Worm (Caenorhabditis elegans): ENCODE results near the gene idpp-6.

Gene idpp-6

ce11 chrX:6742891-6743290 is 40.1 kb upstream of the idpp-6 start (continued):
- TF ChIP-seq dpl-1 (GFP tag; optimal IDR thresholded peaks at IDR 0.05), result peak; percentile 33 to 48 (median 35)
- TF ChIP-seq dsc-1 (tag; optimal IDR thresholded peaks at IDR 0.05), result peak; percentile 13
- no peak for TF ChIP-seq hpl-2 (GFP tag; optimal IDR thresholded peaks at IDR 0.05)
- TF ChIP-seq lin-39 (tag; optimal IDR thresholded peaks at IDR 0.05), result peak; percentile 88
- TF ChIP-seq pax-3 (tag; optimal IDR thresholded peaks at IDR 0.05), result no peak
- TF ChIP-seq ceh-63 (GFP tag; optimal IDR thresholded peaks at IDR 0.05), result no peak
- TF ChIP-seq nhr-71 (tag; optimal IDR thresholded peaks at IDR 0.05), result peak; percentile 97
- no peak for TF ChIP-seq fkh-8 (tag; optimal IDR thresholded peaks at IDR 0.05)
- TF ChIP-seq lin-15B (tag; optimal IDR thresholded peaks at IDR 0.05), result no peak
- no peak for TF ChIP-seq nhr-237 (tag; optimal IDR thresholded peaks at IDR 0.05)
- TF ChIP-seq pag-3 (tag; optimal IDR thresholded peaks at IDR 0.05; ENCODE audit: borderline replicate concordance, insufficient read depth), result no peak
- TF ChIP-seq nhr-76 (tag; optimal IDR thresholded peaks at IDR 0.05), result no peak
- no peak for TF ChIP-seq isw-1 (GFP tag; IDR thresholded peaks at IDR 0.05)
- TF ChIP-seq grh-1 (GFP tag; IDR thresholded peaks at IDR 0.05), result peak; percentile 64
- TF ChIP-seq ama-1 (optimal IDR thresholded peaks at IDR 0.05), result peak; percentile 97
- TF ChIP-seq lsy-2 (tag; optimal IDR thresholded peaks at IDR 0.05), result peak; percentile 71 to 75
- TF ChIP-seq rnt-1 (tag; optimal IDR thresholded peaks at IDR 0.05), result peak; percentile 92
- TF ChIP-seq hlh-4 (tag; optimal IDR thresholded peaks at IDR 0.05), result no peak
- no peak for TF ChIP-seq fkh-10 (GFP tag; optimal IDR thresholded peaks at IDR 0.05)
- peak; percentile 48 for TF ChIP-seq C04F5.9 (tag; optimal IDR thresholded peaks at IDR 0.05)
- TF ChIP-seq efl-3 (GFP tag; optimal IDR thresholded peaks at IDR 0.05), result no peak
- peak; percentile 85 for TF ChIP-seq unc-130 (tag; optimal IDR thresholded peaks at IDR 0.05)
- TF ChIP-seq hlh-17 (GFP tag; optimal IDR thresholded peaks at IDR 0.05; ENCODE audit: borderline replicate concordance), result no peak
- no peak for TF ChIP-seq unc-98 (GFP tag; IDR thresholded peaks at IDR 0.05)
- TF ChIP-seq snu-23 (GFP tag; optimal IDR thresholded peaks at IDR 0.05), result peak; percentile 88
- TF ChIP-seq nhr-12 (tag; optimal IDR thresholded peaks at IDR 0.05), result no peak
- TF ChIP-seq snpc-4 (tag; optimal IDR thresholded peaks at IDR 0.05), result no peak
- TF ChIP-seq nhr-90 (tag; optimal IDR thresholded peaks at IDR 0.05; ENCODE audit: poor library complexity), result peak; percentile 81
- TF ChIP-seq ceh-88 (GFP tag; IDR thresholded peaks at IDR 0.05), result peak; percentile 66; the same call in 1 of the 2 replicates
- no peak for TF ChIP-seq egl-13 (tag; optimal IDR thresholded peaks at IDR 0.05)
- no peak for TF ChIP-seq ztf-11 (tag; optimal IDR thresholded peaks at IDR 0.05)

- TF ChIP-seq C34B4.2 (tag; optimal IDR thresholded peaks at IDR 0.05) (no peak), ceh-88 (GFP tag; IDR thresholded peaks at IDR 0.05) (0 out of 2 replicates have a peak, but pooled peaks have one; percentile 2), nhr-85 (tag) (no peak), lin-15B (tag; optimal IDR thresholded peaks at IDR 0.05) (no peak), tlp-1 (tag; optimal IDR thresholded peaks at IDR 0.05) (no peak), lin-14 (GFP tag; optimal IDR thresholded peaks at IDR 0.05) (no peak), rnt-1 (tag; optimal IDR thresholded peaks at IDR 0.05) (peak; percentile 1), egl-27 (tag; optimal IDR thresholded peaks at IDR 0.05) (no peak), tbx-2 (tag; optimal IDR thresholded peaks at IDR 0.05) (no peak)
Observed at ce11 chrX:6743344-6743743, 39.6 kb upstream of the idpp-6 start.

- TF ChIP-seq F16B12.6 (tag; optimal IDR thresholded peaks at IDR 0.05), result no peak
- peak; percentile 97 for TF ChIP-seq elt-2 (tag; optimal IDR thresholded peaks at IDR 0.05)
- peak; percentile 84 to 85 for TF ChIP-seq lsy-2 (tag; optimal IDR thresholded peaks at IDR 0.05)
- peak; percentile 68 for TF ChIP-seq nhr-77 (tag; optimal IDR thresholded peaks at IDR 0.05)
- TF ChIP-seq dsc-1 (tag; optimal IDR thresholded peaks at IDR 0.05), result peak; percentile 63
- TF ChIP-seq elt-3 (tag; optimal IDR thresholded peaks at IDR 0.05), result peak; percentile 48 to 99 (median 92)
- TF ChIP-seq sox-4 (tag; optimal IDR thresholded peaks at IDR 0.05), result peak; percentile 69
- TF ChIP-seq xbp-1 (tag; optimal IDR thresholded peaks at IDR 0.05), result peak; percentile 90
- no peak for TF ChIP-seq vab-15 (tag; optimal IDR thresholded peaks at IDR 0.05)
- peak; percentile 91 for TF ChIP-seq lin-13 (GFP tag; optimal IDR thresholded peaks at IDR 0.05)
- peak; percentile 9 for TF ChIP-seq mef-2 (tag; optimal IDR thresholded peaks at IDR 0.05)
- no peak for TF ChIP-seq nhr-76 (tag; optimal IDR thresholded peaks at IDR 0.05)
- peak; percentile 99 for TF ChIP-seq ama-1 (optimal IDR thresholded peaks at IDR 0.05)
- peak; percentile 60 for TF ChIP-seq C04F5.9 (tag; optimal IDR thresholded peaks at IDR 0.05)
- TF ChIP-seq aha-1 (tag; optimal IDR thresholded peaks at IDR 0.05), result peak; percentile 56
- peak; percentile 42 for TF ChIP-seq snpc-4 (tag; optimal IDR thresholded peaks at IDR 0.05)
- peak in 1 of 2 experiments; percentile 80 for TF ChIP-seq ztf-11 (tag; optimal IDR thresholded peaks at IDR 0.05)
- TF ChIP-seq sptf-1 (tag; optimal IDR thresholded peaks at IDR 0.05), result no peak
- TF ChIP-seq mab-9 (GFP tag; IDR thresholded peaks at IDR 0.05), result peak; percentile 60
- TF ChIP-seq ceh-88 (GFP tag; IDR thresholded peaks at IDR 0.05), result peak; percentile 87
- TF ChIP-seq jun-1 (tag; optimal IDR thresholded peaks at IDR 0.05), result peak; percentile 85
Observed at ce11 chrX:6743853-6744346, 39.1 kb upstream of the idpp-6 start.
